Fruit fly (Drosophila melanogaster) S2 (cell line): ENCODE data around the gene salm.

Source experiments
- CG8478 ChIP-seq: fragments of >200 bp; optimal IDR thresholded peaks from 2 replicates; lab custom pipeline; 2018
- CTCF ChIP-seq, 2 experiments: fragments of >200 bp; optimal IDR thresholded peaks; 2 replicates each; lab custom pipeline; 2018

DNA sequence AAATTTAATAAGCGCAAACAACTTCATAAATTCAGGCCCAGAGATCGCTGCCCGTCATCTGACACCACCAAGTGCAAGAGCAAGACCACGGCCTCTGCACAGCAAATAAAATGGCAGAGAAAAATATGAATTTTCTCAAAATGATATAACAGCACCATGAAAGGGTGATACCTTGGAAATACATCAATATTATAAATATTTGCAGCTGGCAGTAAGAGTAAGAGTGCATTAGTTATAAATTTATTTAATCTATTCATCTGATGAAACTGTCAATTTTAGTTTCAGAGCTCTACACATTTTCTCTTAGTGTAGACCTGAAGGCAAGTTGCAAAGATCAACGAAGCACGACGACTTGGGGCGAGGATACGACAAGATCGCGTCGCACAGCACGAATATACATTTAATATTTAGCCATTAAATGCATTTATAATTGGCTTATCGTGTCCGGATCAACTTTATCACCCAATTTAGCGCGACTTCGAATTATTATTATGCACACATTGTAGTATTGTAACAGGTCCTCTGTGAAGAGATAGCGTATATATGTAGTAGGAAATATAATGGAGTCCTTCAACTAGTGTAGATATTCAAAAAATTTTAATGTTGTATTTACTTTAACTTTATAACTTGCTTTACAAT, 58.9 kb downstream of the salm start:
- TF ChIP-seq CG8478 (no peak), CTCF (optimal IDR thresholded peaks at IDR 0.05; lab: Kevin White, UChicago) (no peak)
